Worm (Caenorhabditis elegans): ENCODE results near the gene irld-63.

DNA sequence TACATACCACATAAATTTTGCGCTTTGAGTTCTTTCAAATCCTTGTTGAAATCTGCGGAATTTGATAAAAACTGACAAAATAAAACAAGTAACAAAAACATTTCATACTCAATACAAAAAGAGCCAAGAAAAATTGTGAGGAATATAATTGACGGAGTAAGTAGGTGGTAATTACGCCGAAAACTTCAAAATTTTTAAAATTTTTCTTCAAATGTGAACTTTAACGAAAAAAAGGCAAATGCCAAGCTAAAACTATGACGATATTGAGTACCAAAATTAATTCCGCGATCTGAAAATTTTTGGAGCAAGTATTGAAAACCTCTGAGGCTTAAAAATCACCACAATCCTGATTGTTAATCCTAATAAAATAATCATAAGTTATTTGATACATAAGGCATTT, 22.1 kb downstream of the irld-63 start, which contains the start of gene irld-51:
- TF ChIP-seq skn-1 (tag; optimal IDR thresholded peaks at IDR 0.05) (no peak), unc-55 (GFP tag; optimal IDR thresholded peaks at IDR 0.05) (no peak), R02D3.7 (tag; optimal IDR thresholded peaks at IDR 0.05) (no peak)

Data from whole organism, L2 larva.